Fruit fly (Drosophila melanogaster) whole organism, embryonic: Measurements from ENCODE around the gene Pex3.

Source experiments
- B-H2 ChIP-seq: fragments of 200-800 bp; sonication (Bioruptor generic); optimal IDR thresholded peaks from 2 replicates; lab custom pipeline; 2018; ENCODE audit warnings: missing biosample characterization, mild to moderate bottlenecking, missing genetic modification characterization
- Bteb2 ChIP-seq: fragments of 200-800 bp; sonication (Bioruptor generic); optimal IDR thresholded peaks from 2 replicates; lab custom pipeline; 2016; ENCODE audit warnings: missing biosample characterization, missing genetic modification characterization
- CG10366 ChIP-seq: fragments of 200-800 bp; sonication (Bioruptor generic); IDR thresholded peaks from 2 replicates; pipeline ENCODE4 v1.3.6; 2022; ENCODE audit warnings: missing biosample characterization, missing genetic modification characterization
- CG10654 ChIP-seq: fragments of 200-800 bp; sonication (Bioruptor generic); optimal IDR thresholded peaks from 2 replicates; lab custom pipeline; 2016; ENCODE audit warnings: missing biosample characterization, missing genetic modification characterization
- CG11247 ChIP-seq: fragments of 200-800 bp; sonication (Bioruptor generic); IDR thresholded peaks from 2 replicates; pipeline ENCODE4 v1.3.6; 2022; ENCODE audit warnings: missing biosample characterization, missing genetic modification characterization
- CG12155 ChIP-seq: fragments of 200-800 bp; sonication (Bioruptor generic); optimal IDR thresholded peaks from 3 replicates; lab custom pipeline; 2016; ENCODE audit warnings: missing biosample characterization, missing genetic modification characterization
- CG18476 ChIP-seq: fragments of 200-800 bp; sonication (Bioruptor generic); optimal IDR thresholded peaks from 2 replicates; lab custom pipeline; 2016; ENCODE audit warnings: missing biosample characterization, mild to moderate bottlenecking, missing genetic modification characterization
- CG30020 ChIP-seq: fragments of 200-800 bp; optimal IDR thresholded peaks from 2 replicates; lab custom pipeline; 2019; ENCODE audit warnings: missing biosample characterization, mild to moderate bottlenecking, missing genetic modification characterization, moderate library complexity
- CG31224 ChIP-seq: fragments of 200-800 bp; sonication (Bioruptor generic); IDR thresholded peaks from 2 replicates; pipeline ENCODE4 v1.3.6; 2022; ENCODE audit warnings: missing biosample characterization, missing genetic modification characterization
- CG3163 ChIP-seq: fragments of 200-800 bp; sonication (Bioruptor generic); optimal IDR thresholded peaks from 3 replicates; lab custom pipeline; 2016; ENCODE audit warnings: missing biosample characterization, missing genetic modification characterization
- CG5180 ChIP-seq: fragments of 200-800 bp; sonication (Bioruptor generic); optimal IDR thresholded peaks from 3 replicates; lab custom pipeline; 2017; ENCODE audit warnings: missing biosample characterization, missing genetic modification characterization, mild to moderate bottlenecking, moderate library complexity, missing genetic modification reagents
- CG6175 ChIP-seq: fragments of 200-800 bp; sonication (Bioruptor generic); IDR thresholded peaks from 3 replicates; pipeline ENCODE4 v1.3.6; 2022; ENCODE audit warnings: missing biosample characterization, missing genetic modification characterization
- CG8290 ChIP-seq, 3 experiments: fragments of 200-800 bp; sonication (Bioruptor generic); optimal IDR thresholded peaks; 2 replicates each; lab custom pipeline; 2016 to 2019; ENCODE audit warnings: missing biosample characterization in 3 of 3, missing genetic modification characterization in 3 of 3, mild to moderate bottlenecking in 2 of 3, moderate library complexity in 1 of 3
- CG9609 ChIP-seq: fragments of 200-800 bp; sonication (Bioruptor generic); optimal IDR thresholded peaks from 3 replicates; lab custom pipeline; 2016; ENCODE audit warnings: missing biosample characterization, missing genetic modification characterization
- CoRest ChIP-seq: fragments of 200-800 bp; sonication (Bioruptor generic); optimal IDR thresholded peaks from 3 replicates; lab custom pipeline; 2018; ENCODE audit warnings: missing biosample characterization, mild to moderate bottlenecking, missing genetic modification characterization, moderate library complexity
- D ChIP-seq, 2 experiments: fragments of 200-800 bp in 1 of 2; fragments of >200 bp in 1 of 2; sonication (Bioruptor generic) in 1 of 2; optimal IDR thresholded peaks; 2 replicates in 1 of 2; 3 replicates in 1 of 2; lab custom pipeline; 2017; ENCODE audit warnings: mild to moderate bottlenecking in 1 of 2, missing biosample characterization in 1 of 2, missing genetic modification characterization in 1 of 2, missing genetic modification reagents in 1 of 2
- Ets65A ChIP-seq: fragments of 200-800 bp; sonication (Bioruptor generic); peaks from one replicate; lab custom pipeline; 2016; ENCODE audit warnings: missing biosample characterization, missing genetic modification characterization
- Ets97D ChIP-seq: fragments of 200-800 bp; sonication (Bioruptor generic); optimal IDR thresholded peaks from 3 replicates; lab custom pipeline; 2016; ENCODE audit warnings: missing biosample characterization, missing genetic modification characterization
- Fer2 ChIP-seq: fragments of 200-800 bp; sonication (Bioruptor generic); optimal IDR thresholded peaks from 2 replicates; lab custom pipeline; 2018; ENCODE audit warnings: missing biosample characterization, mild to moderate bottlenecking, missing genetic modification characterization, moderate library complexity
- Gug ChIP-seq: fragments of 200-800 bp; sonication (Bioruptor generic); IDR thresholded peaks from 4 replicates; pipeline ENCODE4 v1.3.6; 2022; ENCODE audit warnings: missing biosample characterization, missing genetic modification characterization
- Hey ChIP-seq: fragments of 200-800 bp; sonication (Bioruptor generic); optimal IDR thresholded peaks from 3 replicates; lab custom pipeline; 2018; ENCODE audit warnings: missing biosample characterization, mild to moderate bottlenecking, missing genetic modification characterization
- Hr39 ChIP-seq: fragments of >200 bp; optimal IDR thresholded peaks from 2 replicates; lab custom pipeline; 2017
- MBD-R2 ChIP-seq: fragments of 200-800 bp; sonication (Bioruptor generic); IDR thresholded peaks from 2 replicates; pipeline ENCODE4 v1.3.6; 2022; ENCODE audit warnings: missing biosample characterization, missing genetic modification characterization
- Med ChIP-seq: fragments of 200-800 bp; sonication (Bioruptor generic); peaks from one replicate; lab custom pipeline; 2016; ENCODE audit warnings: missing biosample characterization, missing genetic modification characterization, mild to moderate bottlenecking, inconsistent platforms, moderate library complexity
- NC2α ChIP-seq: fragments of 200-800 bp; sonication (Bioruptor generic); optimal IDR thresholded peaks from 2 replicates; lab custom pipeline; 2016; ENCODE audit warnings: missing biosample characterization, missing genetic modification characterization
- Pdp1 ChIP-seq, 2 experiments: fragments of 200-800 bp; sonication (Bioruptor generic); optimal IDR thresholded peaks; 3 replicates each; lab custom pipeline; 2016; ENCODE audit warnings: missing biosample characterization in 2 of 2, missing genetic modification characterization in 2 of 2, mild to moderate bottlenecking in 1 of 2, moderate library complexity in 1 of 2
- Sin3A ChIP-seq: fragments of >200 bp; optimal IDR thresholded peaks from 2 replicates; lab custom pipeline; 2018
- Sox102F ChIP-seq: fragments of 200-800 bp; sonication (Bioruptor generic); optimal IDR thresholded peaks from 2 replicates; lab custom pipeline; 2018; ENCODE audit warnings: missing biosample characterization, mild to moderate bottlenecking, missing genetic modification characterization, moderate library complexity
- Sry-δ ChIP-seq: fragments of 200-800 bp; sonication (Bioruptor generic); optimal IDR thresholded peaks from 2 replicates; lab custom pipeline; 2016; ENCODE audit warnings: missing biosample characterization, missing genetic modification characterization
- abd-A ChIP-seq: fragments of 200-800 bp; sonication (Bioruptor generic); optimal IDR thresholded peaks from 3 replicates; lab custom pipeline; 2019; ENCODE audit warnings: missing biosample characterization, mild to moderate bottlenecking, missing genetic modification characterization, moderate library complexity
- chn ChIP-seq: fragments of 200-800 bp; sonication (Bioruptor generic); optimal IDR thresholded peaks from 2 replicates; lab custom pipeline; 2016; ENCODE audit warnings: missing biosample characterization, missing genetic modification characterization
- ci ChIP-seq: fragments of 200-800 bp; sonication (Bioruptor generic); IDR thresholded peaks from 3 replicates; pipeline ENCODE4 v1.3.6; 2022; ENCODE audit warnings: missing biosample characterization, missing genetic modification characterization
- eyg ChIP-seq: fragments of 200-800 bp; sonication (Bioruptor generic); optimal IDR thresholded peaks from 3 replicates; lab custom pipeline; 2016; ENCODE audit warnings: missing biosample characterization, missing genetic modification characterization
- fd96Cb ChIP-seq: fragments of 200-800 bp; sonication (Bioruptor generic); optimal IDR thresholded peaks from 2 replicates; lab custom pipeline; 2018; ENCODE audit warnings: missing biosample characterization, mild to moderate bottlenecking, missing genetic modification characterization, moderate library complexity
- gcm ChIP-seq: fragments of 200-800 bp; sonication (Bioruptor generic); optimal IDR thresholded peaks from 2 replicates; lab custom pipeline; 2019; ENCODE audit warnings: missing biosample characterization, mild to moderate bottlenecking, missing genetic modification characterization, moderate library complexity
- grau ChIP-seq: fragments of 200-800 bp; optimal IDR thresholded peaks from 3 replicates; lab custom pipeline; 2019; ENCODE audit warnings: missing biosample characterization, mild to moderate bottlenecking, missing genetic modification characterization, moderate library complexity
- gsb-n ChIP-seq: fragments of 200-800 bp; sonication (Bioruptor generic); optimal IDR thresholded peaks from 3 replicates; lab custom pipeline; 2018; ENCODE audit warnings: missing biosample characterization, mild to moderate bottlenecking, missing genetic modification characterization
- her ChIP-seq: fragments of 200-800 bp; sonication (Bioruptor generic); optimal IDR thresholded peaks from 2 replicates; lab custom pipeline; 2016; ENCODE audit warnings: missing biosample characterization, missing genetic modification characterization
- ken ChIP-seq: fragments of 200-800 bp; sonication (Bioruptor generic); IDR thresholded peaks from 3 replicates; pipeline ENCODE4 v1.3.6; 2022; ENCODE audit warnings: missing biosample characterization, missing genetic modification characterization
- lilli ChIP-seq: fragments of 200-800 bp; sonication (Bioruptor generic); optimal IDR thresholded peaks from 3 replicates; lab custom pipeline; 2016; ENCODE audit warnings: missing biosample characterization, missing genetic modification characterization
- nom ChIP-seq: fragments of 200-800 bp; sonication (Bioruptor generic); optimal IDR thresholded peaks from 2 replicates; lab custom pipeline; 2017; ENCODE audit warnings: missing biosample characterization, missing genetic modification characterization, mild to moderate bottlenecking, moderate library complexity, missing genetic modification reagents
- odd ChIP-seq: fragments of 200-800 bp; sonication (Bioruptor generic); optimal IDR thresholded peaks from 2 replicates; lab custom pipeline; 2017; ENCODE audit warnings: missing biosample characterization, mild to moderate bottlenecking, missing genetic modification characterization
- phol ChIP-seq: fragments of 200-800 bp; sonication (Bioruptor generic); optimal IDR thresholded peaks from 3 replicates; lab custom pipeline; 2018; ENCODE audit warnings: missing biosample characterization, mild to moderate bottlenecking, missing genetic modification characterization, moderate library complexity
- scrt ChIP-seq: fragments of 200-800 bp; sonication (Bioruptor generic); optimal IDR thresholded peaks from 2 replicates; lab custom pipeline; 2018; ENCODE audit warnings: missing biosample characterization, mild to moderate bottlenecking, missing genetic modification characterization, moderate library complexity
- sr ChIP-seq: fragments of 200-800 bp; sonication (Bioruptor generic); IDR thresholded peaks from 3 replicates; pipeline ENCODE4 v1.3.6; 2022; ENCODE audit warnings: missing biosample characterization, missing genetic modification characterization
- twi ChIP-seq: fragments of 200-800 bp; optimal IDR thresholded peaks from 2 replicates; lab custom pipeline; 2019; ENCODE audit warnings: missing biosample characterization, mild to moderate bottlenecking, missing genetic modification characterization, moderate library complexity
- zen ChIP-seq: fragments of 200-800 bp; sonication (Bioruptor generic); optimal IDR thresholded peaks from 3 replicates; lab custom pipeline; 2018; ENCODE audit warnings: missing biosample characterization, mild to moderate bottlenecking, missing genetic modification characterization, moderate library complexity
- zen2 ChIP-seq: fragments of 200-800 bp; sonication (Bioruptor generic); IDR thresholded peaks from 3 replicates; pipeline ENCODE4 v1.3.6; 2022; ENCODE audit warnings: missing biosample characterization, missing genetic modification characterization; ENCODE audit not compliant: partially characterized antibody

Gene Pex3

dm6 chr3L:15101639-15102413, 42.3 kb upstream of the Pex3 start (continued):
- no peak for TF ChIP-seq Bteb2 (GFP tag; lab: Kevin White, UChicago)
- peak in 1 of 2 experiments; percentile 17 for TF ChIP-seq Pdp1 (GFP tag; optimal IDR thresholded peaks at IDR 0.05; lab: Kevin White, UChicago)
- no peak for TF ChIP-seq Sry-δ (GFP tag; lab: Kevin White, UChicago)
- TF ChIP-seq CG30020 (tag; lab: Kevin White, UChicago): no peak
- TF ChIP-seq Sox102F (GFP tag; lab: Kevin White, UChicago): peak; percentile 20
- 0 out of 3 replicates have a peak, but pooled peaks have one; percentile 3 for TF ChIP-seq sr (GFP tag; lab: Robert Waterston, UW)
- peak; percentile 80 for TF ChIP-seq scrt
- no peak for TF ChIP-seq odd (GFP tag; lab: Kevin White, UChicago)
- peak; percentile 10 for TF ChIP-seq eyg (GFP tag; lab: Kevin White, UChicago)
- no peak for TF ChIP-seq CG6175 (GFP tag; lab: Robert Waterston, UW)
- no peak for TF ChIP-seq MBD-R2 (GFP tag; lab: Robert Waterston, UW)
- peak; percentile 54 for TF ChIP-seq Med (GFP tag; lab: Kevin White, UChicago)
- TF ChIP-seq lilli (GFP tag; lab: Kevin White, UChicago): no peak
- no peak for TF ChIP-seq gcm (GFP tag; lab: Kevin White, UChicago)
- TF ChIP-seq gsb-n (tag; lab: Kevin White, UChicago): peak; percentile 66
- peak; percentile 76 for TF ChIP-seq grau (tag; lab: Kevin White, UChicago)
- TF ChIP-seq chn (GFP tag; lab: Kevin White, UChicago): no peak
- peak; percentile 28 for TF ChIP-seq CG3163
- TF ChIP-seq CG12155: no peak
- peak; percentile 8 for TF ChIP-seq zen (tag; lab: Kevin White, UChicago)
- 0 out of 2 replicates have a peak, but pooled peaks have one; percentile 14 for TF ChIP-seq CG11247 (GFP tag; lab: Robert Waterston, UW)
- peak; percentile 59 for TF ChIP-seq abd-A (tag; lab: Kevin White, UChicago)
- TF ChIP-seq Ets65A (GFP tag; lab: Kevin White, UChicago): peak; percentile 74

dm6 chr3L:15102669-15103309, 41.4 kb upstream of the Pex3 start:
- TF ChIP-seq Fer2: no peak
- TF ChIP-seq her (GFP tag; lab: Kevin White, UChicago): no peak
- TF ChIP-seq Hr39: no peak
- no peak for TF ChIP-seq Ets97D (GFP tag; lab: Kevin White, UChicago)
- TF ChIP-seq CG31224 (GFP tag; lab: Robert Waterston, UW): no peak
- no peak for TF ChIP-seq CG10366 (GFP tag; lab: Robert Waterston, UW)
- no peak for TF ChIP-seq CG18476 (GFP tag; lab: Kevin White, UChicago)
- TF ChIP-seq ci: 0 out of 3 replicates have a peak, but pooled peaks have one; percentile 36
- no peak for TF ChIP-seq CG9609 (GFP tag; lab: Kevin White, UChicago)
- TF ChIP-seq fd96Cb (tag; lab: Kevin White, UChicago): no peak
- no peak for TF ChIP-seq zen2 (GFP tag; lab: Robert Waterston, UW)
- peak; percentile 24 for TF ChIP-seq nom
- no peak for TF ChIP-seq B-H2
- no peak for TF ChIP-seq CG5180
- no peak for TF ChIP-seq CoRest (tag; lab: Kevin White, UChicago)
- TF ChIP-seq ken: no peak
- TF ChIP-seq Sin3A (lab: Kevin White, UChicago): no peak
- TF ChIP-seq twi (tag; lab: Kevin White, UChicago): no peak
- TF ChIP-seq Gug: no peak
- TF ChIP-seq D (optimal IDR thresholded peaks at IDR 0.05; lab: Kevin White, UChicago): no peak
- no peak for TF ChIP-seq D (GFP tag; optimal IDR thresholded peaks at IDR 0.05; lab: Kevin White, UChicago)
- peak; percentile 92 for TF ChIP-seq Hey (tag; lab: Kevin White, UChicago)
- TF ChIP-seq NC2α: no peak
- no peak for TF ChIP-seq CG8290 (GFP tag; optimal IDR thresholded peaks at IDR 0.05; lab: Kevin White, UChicago)
- TF ChIP-seq CG8290 (tag; optimal IDR thresholded peaks at IDR 0.05; lab: Kevin White, UChicago): no peak
- TF ChIP-seq phol (tag; lab: Kevin White, UChicago): no peak
- TF ChIP-seq CG10654 (GFP tag; lab: Kevin White, UChicago): no peak
